Fruit fly (Drosophila melanogaster) S2 (cell line): ENCODE measurements around the gene Tet.

ENCODE experiments used
- CG8478 ChIP-seq: fragments of >200 bp; optimal IDR thresholded peaks from 2 replicates; lab custom pipeline; 2018
- CTCF ChIP-seq, 2 experiments: fragments of >200 bp; optimal IDR thresholded peaks; 2 replicates each; lab custom pipeline; 2018

dm6 chr3L:2785941-2786340, 93.0 kb downstream of the Tet start:
- TF ChIP-seq CTCF (optimal IDR thresholded peaks at IDR 0.05; lab: Kevin White, UChicago) (no peak), CG8478 (lab: Kevin White, UChicago) (no peak)
